Fruit fly (Drosophila melanogaster): ENCODE data around the gene Cpr62Ba.

- TF ChIP-seq Hr4 (GFP tag; optimal IDR thresholded peaks at IDR 0.05) (peak; percentile 68), CG8319 (GFP tag; optimal IDR thresholded peaks at IDR 0.05) (peak; percentile 9), CG15336 (GFP tag; IDR thresholded peaks at IDR 0.05) (peak; percentile 76), acj6 (GFP tag; optimal IDR thresholded peaks at IDR 0.05) (no peak), Blimp-1 (GFP tag; optimal IDR thresholded peaks at IDR 0.05) (no peak), Hr39 (GFP tag; optimal IDR thresholded peaks at IDR 0.05) (peak; percentile 54), CG6854 (GFP tag; optimal IDR thresholded peaks at IDR 0.05) (no peak)
Observed at dm6 chr3L:1876215-1876625, 44.6 kb upstream of the Cpr62Ba start, which contains the start of gene dre4.
